Fruit fly (Drosophila melanogaster): ENCODE results near the gene ovo.

The ovo gene

DNA sequence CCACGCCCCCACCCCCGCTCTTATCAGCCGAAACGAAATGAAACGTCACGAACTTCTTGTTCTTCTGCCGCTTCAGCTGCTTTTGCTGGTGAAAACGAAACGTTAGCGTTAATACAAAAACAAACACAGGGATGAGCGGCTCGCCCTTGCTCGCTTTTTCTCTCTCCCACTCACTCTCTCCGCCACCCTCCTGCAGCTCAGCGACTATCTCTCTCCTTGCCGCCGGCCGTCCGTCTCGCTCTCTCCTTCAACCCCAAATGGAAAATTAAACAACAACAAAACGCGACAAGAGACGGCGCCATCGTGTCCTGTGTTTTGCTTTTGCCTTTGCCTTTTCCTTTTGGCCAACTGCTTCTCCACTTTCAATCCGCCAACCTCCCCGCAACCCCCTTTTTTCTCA, 46.3 kb downstream of the ovo start:
- TF ChIP-seq Adf1 (GFP tag; IDR thresholded peaks at IDR 0.05): peak; percentile 52; the same call in 1 of the 2 replicates
- no peak for TF ChIP-seq gt (GFP tag; IDR thresholded peaks at IDR 0.05)
- peak; percentile 62 for TF ChIP-seq CG10321 (GFP tag; IDR thresholded peaks at IDR 0.05)
- no peak for TF ChIP-seq cad (GFP tag; optimal IDR thresholded peaks at IDR 0.05)
- TF ChIP-seq bcd (GFP tag; optimal IDR thresholded peaks at IDR 0.05): no peak
- no peak for TF ChIP-seq CG14441 (GFP tag; IDR thresholded peaks at IDR 0.05)
- TF ChIP-seq fu2 (GFP tag; optimal IDR thresholded peaks at IDR 0.05): no peak
- TF ChIP-seq CG16813 (GFP tag; IDR thresholded peaks at IDR 0.05; ENCODE audit: partially characterized antibody): no peak
- TF ChIP-seq Dbx (GFP tag; IDR thresholded peaks at IDR 0.05): no peak
- TF ChIP-seq CG8359 (GFP tag; optimal IDR thresholded peaks at IDR 0.05; ENCODE audit: borderline replicate concordance): no peak
- no peak for TF ChIP-seq CG14710 (tag; optimal IDR thresholded peaks at IDR 0.05)
- no peak for TF ChIP-seq z (GFP tag; IDR thresholded peaks at IDR 0.05)
- no peak for TF ChIP-seq dimm (GFP tag; IDR thresholded peaks at IDR 0.05)
- no peak for TF ChIP-seq kah (GFP tag; optimal IDR thresholded peaks at IDR 0.05)
- TF ChIP-seq CG3281 (GFP tag; optimal IDR thresholded peaks at IDR 0.05): no peak
- TF ChIP-seq Max (GFP tag; optimal IDR thresholded peaks at IDR 0.05): no peak
- no peak for TF ChIP-seq gcm (GFP tag; optimal IDR thresholded peaks at IDR 0.05)
- peak; percentile 39 for TF ChIP-seq pros (GFP tag; optimal IDR thresholded peaks at IDR 0.05)
- TF ChIP-seq CG12769 (tag; optimal IDR thresholded peaks at IDR 0.05): no peak
- no peak for TF ChIP-seq CG9876 (GFP tag; optimal IDR thresholded peaks at IDR 0.05)
- peak; percentile 38; the same call in 1 of the 2 replicates for TF ChIP-seq Bgb (GFP tag; IDR thresholded peaks at IDR 0.05; ENCODE audit: partially characterized antibody)
- TF ChIP-seq CG1832 (GFP tag; optimal IDR thresholded peaks at IDR 0.05): peak; percentile 84
- no peak for TF ChIP-seq CG8281 (tag; optimal IDR thresholded peaks at IDR 0.05)
- TF ChIP-seq grn (GFP tag; optimal IDR thresholded peaks at IDR 0.05): no peak
- peak; percentile 76 for TF ChIP-seq CG4360 (GFP tag; IDR thresholded peaks at IDR 0.05)
- TF ChIP-seq Trl (optimal IDR thresholded peaks at IDR 0.05): peak; percentile 24 to 55
- TF ChIP-seq Trl (GFP tag; optimal IDR thresholded peaks at IDR 0.05): no peak
- TF ChIP-seq chm (GFP tag; IDR thresholded peaks at IDR 0.05): no peak
- no peak for TF ChIP-seq C15 (GFP tag; IDR thresholded peaks at IDR 0.05)

DNA sequence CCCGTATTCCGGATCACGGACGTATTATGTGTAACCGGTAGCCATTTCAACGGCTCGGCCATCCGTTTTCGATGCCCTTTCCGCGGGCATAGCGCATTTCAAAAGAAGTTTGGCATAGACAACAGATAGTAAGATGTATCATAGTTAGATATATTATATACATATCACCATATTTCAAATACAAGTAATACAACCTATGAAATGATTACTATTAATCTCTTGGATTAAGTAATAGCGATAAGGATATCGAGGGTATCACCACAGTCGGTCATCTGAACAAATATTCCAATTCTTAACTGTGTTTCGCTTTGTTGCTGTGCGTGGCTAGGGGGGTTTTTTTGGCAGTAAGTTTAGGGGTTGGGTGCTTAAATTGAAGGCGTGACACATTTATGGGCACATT, 47.5 kb downstream of the ovo start:
- TF ChIP-seq ind (GFP tag; optimal IDR thresholded peaks at IDR 0.05) (no peak), CG9727 (GFP tag; optimal IDR thresholded peaks at IDR 0.05) (peak; percentile 9), Hsf (GFP tag; optimal IDR thresholded peaks at IDR 0.05) (no peak), sqz (GFP tag; optimal IDR thresholded peaks at IDR 0.05) (peak; percentile 55), CG15011 (GFP tag; optimal IDR thresholded peaks at IDR 0.05) (peak; percentile 14), dmrt99B (tag; optimal IDR thresholded peaks at IDR 0.05) (peak; percentile 70), CG4820 (GFP tag; optimal IDR thresholded peaks at IDR 0.05) (peak; percentile 9), inv (GFP tag; IDR thresholded peaks at IDR 0.05; ENCODE audit: partially characterized antibody) (no peak), CG1024 (GFP tag; IDR thresholded peaks at IDR 0.05) (no peak), Dbx (GFP tag; IDR thresholded peaks at IDR 0.05) (0 out of 3 replicates have a peak, but pooled peaks have one; percentile 7), H15 (GFP tag; IDR thresholded peaks at IDR 0.05) (no peak), dpn (GFP tag; optimal IDR thresholded peaks at IDR 0.05) (peak in 1 of 2 experiments; percentile 2), CG1603 (tag; optimal IDR thresholded peaks at IDR 0.05) (peak; percentile 61), CG2678 (tag; optimal IDR thresholded peaks at IDR 0.05) (peak; percentile 73), BEAF-32 (GFP tag; optimal IDR thresholded peaks at IDR 0.05) (no peak), CG11696 (GFP tag; IDR thresholded peaks at IDR 0.05) (no peak), shn (GFP tag; optimal IDR thresholded peaks at IDR 0.05) (no peak), cas (GFP tag; IDR thresholded peaks at IDR 0.05) (no peak), NFAT (GFP tag; IDR thresholded peaks at IDR 0.05) (no peak), CG8359 (GFP tag; optimal IDR thresholded peaks at IDR 0.05; ENCODE audit: borderline replicate concordance) (no peak), prd (optimal IDR thresholded peaks at IDR 0.05) (no peak), prd (GFP tag; IDR thresholded peaks at IDR 0.05) (0 out of 3 replicates have a peak, but pooled peaks have one; percentile 15), CG7928 (GFP tag; optimal IDR thresholded peaks at IDR 0.05) (no peak), Asciz (GFP tag; optimal IDR thresholded peaks at IDR 0.05) (no peak), zen2 (GFP tag; IDR thresholded peaks at IDR 0.05; ENCODE audit: partially characterized antibody) (no peak), Rx (GFP tag; IDR thresholded peaks at IDR 0.05) (no peak)

All from whole organism, embryonic.